Worm (Caenorhabditis elegans): Measurements from ENCODE around the gene F01E11.18.
A peak's percentile ranks its signal among the peaks of the same experiment; 100 is the strongest.

F01E11.18 gene

DNA sequence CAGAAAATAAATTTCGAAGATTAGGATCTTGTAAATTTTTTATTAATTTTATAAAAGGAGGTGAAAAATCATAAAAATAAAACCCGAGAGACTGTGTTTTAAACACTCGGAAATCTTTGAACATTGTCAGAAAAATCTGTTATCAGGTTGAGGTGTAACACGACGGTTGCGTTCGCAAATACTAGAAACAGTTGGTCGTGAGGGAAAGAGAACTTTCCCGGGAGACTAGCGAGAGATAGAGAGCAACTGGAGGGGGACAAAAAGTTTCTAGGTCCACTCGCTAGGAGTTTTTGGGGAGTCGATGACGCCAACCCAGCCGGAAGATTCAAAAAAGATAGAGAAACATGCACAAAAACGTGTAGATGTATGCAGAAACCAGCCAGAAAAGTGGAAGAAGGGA, 27.1 kb upstream of the F01E11.18 start:
- no peak for TF ChIP-seq ceh-63 (GFP tag; optimal IDR thresholded peaks at IDR 0.05)
- TF ChIP-seq xbp-1 (tag; optimal IDR thresholded peaks at IDR 0.05) = no peak
- TF ChIP-seq blmp-1 (tag; optimal IDR thresholded peaks at IDR 0.05) = no peak
- TF ChIP-seq tbx-2 (tag; optimal IDR thresholded peaks at IDR 0.05) = no peak
- TF ChIP-seq mdl-1 (tag; optimal IDR thresholded peaks at IDR 0.05) = no peak
- TF ChIP-seq nhr-237 (tag; optimal IDR thresholded peaks at IDR 0.05) = no peak
- no peak for TF ChIP-seq mep-1 (tag; optimal IDR thresholded peaks at IDR 0.05)
- peak; percentile 49 for TF ChIP-seq lin-14 (GFP tag; optimal IDR thresholded peaks at IDR 0.05)
- TF ChIP-seq rnt-1 (tag; optimal IDR thresholded peaks at IDR 0.05) = peak; percentile 17
- TF ChIP-seq egl-27 (tag; optimal IDR thresholded peaks at IDR 0.05) = no peak
- TF ChIP-seq Y116A8C.19 (tag; optimal IDR thresholded peaks at IDR 0.05; ENCODE audit: borderline replicate concordance) = no peak

DNA sequence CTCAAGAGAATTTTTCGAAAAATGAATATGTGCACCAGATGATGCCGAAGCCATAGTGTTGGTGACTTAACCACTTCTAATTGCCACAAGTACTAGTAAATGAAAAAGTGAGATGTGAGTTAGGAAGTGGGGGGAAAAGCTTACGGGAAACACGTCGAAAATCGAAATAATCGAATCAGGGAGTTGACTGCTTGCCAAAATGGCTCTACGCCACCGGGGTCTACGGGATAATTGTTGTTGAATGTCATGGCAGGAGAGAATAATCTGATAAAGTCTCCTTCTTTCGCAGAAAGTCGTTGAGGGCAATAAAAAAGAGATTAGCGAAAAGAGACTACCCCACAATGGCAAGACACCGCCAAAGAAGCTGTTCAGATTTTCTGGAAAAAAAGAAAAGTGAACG, 25.6 kb upstream of the F01E11.18 start:
- peak; percentile 21 for TF ChIP-seq lin-14 (GFP tag; optimal IDR thresholded peaks at IDR 0.05)
- no peak for TF ChIP-seq egl-27 (tag; optimal IDR thresholded peaks at IDR 0.05)

DNA sequence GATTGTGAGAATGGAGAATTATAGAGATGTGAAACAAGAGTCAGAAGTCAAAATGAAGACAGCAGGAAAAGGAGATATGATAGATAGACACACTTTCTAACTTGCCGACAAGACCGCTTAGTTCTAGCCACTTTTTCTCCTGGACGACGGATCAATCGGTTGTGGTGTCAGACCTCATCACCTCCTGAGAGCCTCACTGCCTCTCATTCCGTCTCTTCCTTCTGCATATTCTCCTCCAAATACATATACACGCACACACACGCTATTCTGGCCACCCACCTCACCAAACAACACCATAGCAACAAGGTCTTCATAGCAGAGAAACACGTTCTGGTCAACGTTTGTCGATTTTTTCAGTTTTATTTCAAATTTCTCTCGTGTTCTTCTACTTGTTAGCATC, 22.4 kb upstream of the F01E11.18 start, which contains the start of gene F01E11.3:
TSS of gene F01E11.3 (plus strand) at position 301 of the 400 bp plus-strand sequence.
- no peak for TF ChIP-seq vab-15 (tag; optimal IDR thresholded peaks at IDR 0.05)
- TF ChIP-seq tbx-2 (tag; optimal IDR thresholded peaks at IDR 0.05) = no peak
- no peak for TF ChIP-seq pag-3 (tag; optimal IDR thresholded peaks at IDR 0.05; ENCODE audit: borderline replicate concordance, insufficient read depth)
- no peak for TF ChIP-seq fkh-8 (tag; optimal IDR thresholded peaks at IDR 0.05)
- no peak for TF ChIP-seq jun-1 (tag; optimal IDR thresholded peaks at IDR 0.05)
- no peak for TF ChIP-seq dpl-1 (GFP tag; optimal IDR thresholded peaks at IDR 0.05)
- TF ChIP-seq mab-9 (GFP tag; IDR thresholded peaks at IDR 0.05) = no peak
- no peak for TF ChIP-seq hpl-2 (GFP tag; optimal IDR thresholded peaks at IDR 0.05)
- TF ChIP-seq ztf-11 (tag; optimal IDR thresholded peaks at IDR 0.05) = no peak

DNA sequence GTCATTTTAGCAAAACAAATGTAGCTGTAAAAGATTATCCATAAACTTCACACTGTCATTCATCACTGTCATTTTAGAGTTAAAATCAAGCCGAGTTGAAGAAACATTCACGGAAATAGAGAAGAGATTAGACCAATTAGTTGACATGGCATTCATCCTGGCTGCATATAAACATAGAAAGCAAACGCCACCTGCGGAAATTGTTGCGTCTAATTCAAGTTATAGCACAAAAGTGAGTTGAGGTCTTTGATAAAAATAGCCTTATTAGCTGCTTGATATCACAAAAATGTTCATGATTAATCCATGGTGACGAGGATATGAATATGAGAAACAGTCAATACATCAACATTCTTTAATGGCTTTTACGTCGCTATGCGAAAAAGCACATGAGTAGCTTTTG, 20.9 kb upstream of the F01E11.18 start:
- TF ChIP-seq pax-3 (tag; optimal IDR thresholded peaks at IDR 0.05) (peak; percentile 32), fkh-4 (tag; optimal IDR thresholded peaks at IDR 0.05; ENCODE audit: borderline replicate concordance) (no peak), fkh-8 (tag; optimal IDR thresholded peaks at IDR 0.05) (peak; percentile 40), dsc-1 (tag; optimal IDR thresholded peaks at IDR 0.05) (peak; percentile 90), ceh-90 (tag; optimal IDR thresholded peaks at IDR 0.05) (no peak), efl-1 (optimal IDR thresholded peaks at IDR 0.05) (no peak), efl-1 (GFP tag; optimal IDR thresholded peaks at IDR 0.05 in 1 of 2) (peak in 1 of 2 experiments; percentile 49)

DNA sequence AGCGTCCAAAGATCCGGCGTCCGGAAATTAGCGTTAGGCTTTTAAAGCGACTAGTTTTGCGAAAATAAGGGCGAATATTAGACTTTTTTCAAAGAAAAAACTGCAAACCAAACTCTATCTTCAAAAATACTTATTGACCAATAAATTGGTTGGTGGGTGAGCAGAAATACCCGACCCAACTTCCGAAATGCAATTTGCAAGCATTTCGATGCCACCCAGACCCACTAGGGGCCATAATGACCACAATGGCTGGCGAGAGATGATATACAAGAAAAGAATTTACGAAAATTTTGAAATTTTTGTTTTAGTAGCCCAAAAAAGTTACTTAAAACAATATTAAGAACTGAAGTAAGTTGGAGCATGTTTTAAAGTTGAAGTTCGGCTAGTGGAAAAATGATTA, 19.3 kb upstream of the F01E11.18 start:
- TF ChIP-seq lin-14 (GFP tag; optimal IDR thresholded peaks at IDR 0.05) = peak; percentile 30
- no peak for TF ChIP-seq pax-3 (tag; optimal IDR thresholded peaks at IDR 0.05)

DNA sequence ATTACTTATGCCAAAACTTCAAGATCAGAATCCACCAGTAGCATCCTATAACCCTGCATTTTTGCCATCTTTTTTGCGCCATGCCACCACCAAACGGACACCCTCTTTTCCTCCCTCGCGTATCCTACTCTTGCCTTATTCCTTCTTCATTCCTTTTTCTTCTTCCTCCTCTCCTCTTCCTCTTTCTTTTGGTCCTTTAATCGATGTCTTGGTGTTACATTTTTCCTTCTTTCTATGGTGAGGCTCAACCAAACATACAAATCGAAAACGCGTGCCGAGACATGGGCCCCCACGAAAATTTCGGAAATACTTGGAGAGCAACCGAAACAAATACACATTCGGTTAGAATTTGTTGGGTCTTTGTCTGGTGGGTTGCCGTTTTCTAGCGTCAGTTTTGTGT, 18.1 kb upstream of the F01E11.18 start:
- peak; percentile 69 for TF ChIP-seq lin-14 (GFP tag; optimal IDR thresholded peaks at IDR 0.05)
- no peak for TF ChIP-seq rnt-1 (tag; optimal IDR thresholded peaks at IDR 0.05)
- no peak for TF ChIP-seq efl-1 (optimal IDR thresholded peaks at IDR 0.05)
- TF ChIP-seq efl-1 (GFP tag; optimal IDR thresholded peaks at IDR 0.05 in 1 of 2) = peak in 1 of 2 experiments; percentile 83
- peak in 1 of 3 experiments; percentile 19 for TF ChIP-seq ceh-82 (tag; optimal IDR thresholded peaks at IDR 0.05)

DNA sequence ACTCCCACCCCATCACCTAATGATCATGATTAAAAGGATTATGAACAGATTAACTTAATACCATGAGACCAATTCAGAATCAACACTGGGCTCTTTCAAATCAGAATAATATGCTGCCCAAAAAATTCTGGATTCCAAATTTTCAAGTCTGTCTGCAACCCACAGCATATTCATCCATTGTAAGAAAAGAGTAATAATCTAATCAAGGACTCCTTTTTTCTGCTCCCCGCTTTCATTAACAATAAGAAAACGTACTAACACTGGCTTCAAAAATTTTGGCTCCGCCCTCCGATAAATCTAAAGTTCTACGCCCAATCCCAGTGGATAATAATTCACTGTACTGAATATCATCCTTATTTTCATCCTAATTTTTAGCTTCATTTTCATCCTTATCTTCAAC, 1.2 kb upstream of the F01E11.18 start:
- peak; percentile 80 for TF ChIP-seq dsc-1 (tag; optimal IDR thresholded peaks at IDR 0.05)
- TF ChIP-seq nhr-19 (GFP tag; conservative IDR thresholded peaks at IDR 0.05) = no peak

DNA sequence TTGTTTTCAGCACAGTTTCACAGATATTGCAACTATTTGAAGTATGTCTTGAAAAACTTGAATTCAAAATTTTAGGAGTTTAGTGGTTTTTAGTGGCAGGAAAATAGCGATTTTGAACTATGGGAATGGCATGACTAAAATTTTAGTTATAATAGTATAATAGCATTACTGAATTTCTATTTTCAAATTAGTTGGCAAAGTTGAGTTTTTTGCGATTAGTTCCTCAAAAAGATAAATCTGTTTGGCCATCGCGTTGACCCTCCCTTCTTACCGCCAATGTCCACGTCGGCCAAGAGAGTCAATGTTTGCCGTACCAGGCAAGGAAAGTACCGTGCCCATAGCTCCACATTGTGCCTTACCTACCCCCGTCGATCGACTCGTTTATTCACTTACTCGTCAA, 2.0 kb downstream of the F01E11.18 start, which contains the start of gene ugt-57:
TSS of gene ugt-57 (plus strand) at position 301 of the 400 bp plus-strand sequence.
- no peak for TF ChIP-seq C16A3.4 (tag; optimal IDR thresholded peaks at IDR 0.05)
- TF ChIP-seq rnt-1 (tag; optimal IDR thresholded peaks at IDR 0.05) = no peak
- no peak for TF ChIP-seq xbp-1 (tag; optimal IDR thresholded peaks at IDR 0.05)
- no peak for TF ChIP-seq nhr-90 (tag; optimal IDR thresholded peaks at IDR 0.05; ENCODE audit: poor library complexity)
- TF ChIP-seq mdl-1 (tag; optimal IDR thresholded peaks at IDR 0.05) = no peak
- TF ChIP-seq egl-27 (tag; optimal IDR thresholded peaks at IDR 0.05) = no peak
- TF ChIP-seq ceh-63 (GFP tag; optimal IDR thresholded peaks at IDR 0.05) = no peak
- no peak for TF ChIP-seq hlh-4 (tag; optimal IDR thresholded peaks at IDR 0.05)
- TF ChIP-seq F16B12.6 (tag; optimal IDR thresholded peaks at IDR 0.05) = no peak
- no peak for TF ChIP-seq nhr-47 (tag; optimal IDR thresholded peaks at IDR 0.05)
- TF ChIP-seq nhr-71 (tag; optimal IDR thresholded peaks at IDR 0.05) = no peak
- no peak for TF ChIP-seq swsn-7 (tag; optimal IDR thresholded peaks at IDR 0.05)
- no peak for TF ChIP-seq pqm-1 (tag; optimal IDR thresholded peaks at IDR 0.05)
- no peak for TF ChIP-seq zip-4 (GFP tag; optimal IDR thresholded peaks at IDR 0.05)
- no peak for TF ChIP-seq pax-3 (tag; optimal IDR thresholded peaks at IDR 0.05)

All from whole organism, L1 larva.